Fruit fly (Drosophila melanogaster) whole organism, prepupa: ENCODE data around the gene CG5246.

Experiments used
- Blimp-1 ChIP-seq: fragments of 200-800 bp; sonication (Bioruptor generic); optimal IDR thresholded peaks from 3 replicates; lab custom pipeline; 2017; ENCODE audit warnings: missing biosample characterization, missing genetic modification characterization, mild to moderate bottlenecking, moderate library complexity, missing genetic modification reagents
- CG10631 ChIP-seq: fragments of 200-800 bp; sonication (Bioruptor generic); optimal IDR thresholded peaks from 2 replicates; lab custom pipeline; 2016; ENCODE audit warnings: missing biosample characterization, missing genetic modification characterization
- CG8119 ChIP-seq: fragments of 200-800 bp; sonication (Bioruptor generic); IDR thresholded peaks from 3 replicates; pipeline ENCODE4 v1.3.6; 2022; ENCODE audit warnings: missing biosample characterization, missing genetic modification characterization
- eg ChIP-seq: fragments of 200-800 bp; sonication (Bioruptor generic); IDR thresholded peaks from 3 replicates; pipeline ENCODE4 v1.3.6; 2022; ENCODE audit warnings: missing biosample characterization, missing genetic modification characterization
- esn ChIP-seq: fragments of 200-800 bp; sonication (Bioruptor generic); optimal IDR thresholded peaks from 2 replicates; lab custom pipeline; 2016; ENCODE audit warnings: missing biosample characterization, mild to moderate bottlenecking, missing genetic modification characterization, moderate library complexity
- fkh ChIP-seq: fragments of 200-800 bp; sonication (Bioruptor generic); optimal IDR thresholded peaks from 3 replicates; lab custom pipeline; 2017; ENCODE audit warnings: missing biosample characterization, mild to moderate bottlenecking, missing genetic modification characterization, moderate library complexity
- lz ChIP-seq: fragments of 200-800 bp; sonication (Bioruptor generic); optimal IDR thresholded peaks from 3 replicates; lab custom pipeline; 2016; ENCODE audit warnings: missing biosample characterization, missing genetic modification characterization

dm6 chr3R:17130326-17130725 is 5.6 kb upstream of the CG5246 start, which contains the start of gene CG17475:
- TF ChIP-seq fkh (GFP tag; lab: Kevin White, UChicago) (no peak), lz (no peak), Blimp-1 (GFP tag; lab: Kevin White, UChicago) (no peak), eg (GFP tag; lab: Robert Waterston, UW) (no peak), CG8119 (GFP tag; lab: Robert Waterston, UW) (no peak), CG10631 (GFP tag; lab: Kevin White, UChicago) (no peak), esn (no peak)
